Fruit fly (Drosophila melanogaster) whole organism, pupa: ENCODE measurements around the gene CG15145.

ENCODE experiments used
- CG12605 ChIP-seq: fragments of 200-800 bp; sonication (Bioruptor generic); IDR thresholded peaks from 2 replicates; pipeline ENCODE4 v1.3.6; 2022; ENCODE audit warnings: missing biosample characterization, missing genetic modification characterization
- CG17806 ChIP-seq: fragments of 200-800 bp; sonication (Bioruptor generic); optimal IDR thresholded peaks from 2 replicates; lab custom pipeline; 2018; ENCODE audit warnings: missing biosample characterization, mild to moderate bottlenecking, missing genetic modification characterization, moderate library complexity
- CG8301 ChIP-seq: fragments of 200-800 bp; sonication (Bioruptor generic); optimal IDR thresholded peaks from 2 replicates; lab custom pipeline; 2018; ENCODE audit warnings: missing biosample characterization, mild to moderate bottlenecking, missing genetic modification characterization
- CG9948 ChIP-seq: fragments of 200-800 bp; sonication (Bioruptor generic); optimal IDR thresholded peaks from 2 replicates; lab custom pipeline; 2018; ENCODE audit warnings: missing biosample characterization, mild to moderate bottlenecking, missing genetic modification characterization, moderate library complexity
- D1 ChIP-seq: fragments of 200-800 bp; sonication (Bioruptor generic); optimal IDR thresholded peaks from 2 replicates; lab custom pipeline; 2018; ENCODE audit warnings: missing biosample characterization, mild to moderate bottlenecking, missing genetic modification characterization, moderate library complexity
- Pif1A ChIP-seq: fragments of 200-800 bp; sonication (Bioruptor generic); optimal IDR thresholded peaks from 3 replicates; lab custom pipeline; 2016; ENCODE audit warnings: missing biosample characterization, missing genetic modification characterization
- Snoo ChIP-seq: fragments of 200-800 bp; sonication (Bioruptor generic); optimal IDR thresholded peaks from 3 replicates; lab custom pipeline; 2017; ENCODE audit warnings: missing biosample characterization, mild to moderate bottlenecking, missing genetic modification characterization, inconsistent platforms
- rn ChIP-seq: fragments of 200-800 bp; sonication (Bioruptor generic); IDR thresholded peaks from 2 replicates; pipeline ENCODE4 v1.3.6; 2022; ENCODE audit warnings: missing biosample characterization, missing genetic modification characterization

DNA sequence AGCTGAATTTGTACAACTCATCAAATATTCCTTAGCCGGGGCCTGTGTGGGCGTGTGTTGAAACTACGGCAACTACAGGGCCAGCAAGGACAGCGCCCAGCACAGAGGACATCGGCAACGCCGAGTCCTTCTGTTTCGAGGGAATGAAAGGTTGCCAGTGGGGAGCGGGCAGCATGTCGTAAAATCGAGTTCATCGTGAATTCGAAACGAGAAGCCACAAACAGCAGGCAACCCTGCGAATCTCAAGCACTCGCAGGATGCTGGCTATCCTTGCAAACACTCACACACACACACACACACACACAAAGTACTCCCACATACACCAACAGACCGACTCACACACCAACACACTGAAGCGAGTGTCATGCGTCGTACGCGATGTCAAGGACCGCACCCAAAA, 29.9 kb upstream of the CG15145 start:
- TF ChIP-seq CG9948 (tag; lab: Kevin White, UChicago) (no peak), CG8301 (tag; lab: Kevin White, UChicago) (no peak), Pif1A (GFP tag; lab: Kevin White, UChicago) (no peak), CG17806 (tag; lab: Kevin White, UChicago) (no peak), Snoo (tag; lab: Kevin White, UChicago) (no peak), CG12605 (no peak), D1 (no peak), rn (GFP tag; lab: Robert Waterston, UW) (no peak)
